Worm (Caenorhabditis elegans): Measurements from ENCODE around the gene nars-2.

nars-2 gene

DNA sequence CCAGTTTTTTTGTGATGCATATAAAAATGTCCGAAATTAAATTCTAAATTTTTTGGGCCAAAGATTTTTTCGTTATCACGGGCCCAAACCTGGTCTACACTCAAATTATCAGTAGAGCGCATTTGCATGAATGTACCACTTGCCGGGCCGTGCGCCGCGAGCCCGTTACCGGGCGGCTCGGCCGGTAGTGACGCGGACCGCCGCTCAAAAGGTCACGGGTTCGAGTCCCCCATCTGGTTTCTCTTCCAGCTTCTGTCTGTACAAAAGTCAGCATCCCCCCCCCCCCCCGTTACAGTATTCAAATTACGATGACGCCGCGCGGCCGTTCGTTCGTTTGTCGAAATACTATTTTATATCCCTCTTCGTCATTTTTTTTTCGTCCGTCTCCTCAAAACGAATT lies 23.2 kb downstream of the nars-2 start:
- peak; percentile 31; the same call in 1 of the 2 replicates for TF ChIP-seq scrt-1 (GFP tag; IDR thresholded peaks at IDR 0.05)
- TF ChIP-seq flt-1 (GFP tag; IDR thresholded peaks at IDR 0.05): no peak
- no peak for TF ChIP-seq hmg-4 (GFP tag; optimal IDR thresholded peaks at IDR 0.05)

DNA sequence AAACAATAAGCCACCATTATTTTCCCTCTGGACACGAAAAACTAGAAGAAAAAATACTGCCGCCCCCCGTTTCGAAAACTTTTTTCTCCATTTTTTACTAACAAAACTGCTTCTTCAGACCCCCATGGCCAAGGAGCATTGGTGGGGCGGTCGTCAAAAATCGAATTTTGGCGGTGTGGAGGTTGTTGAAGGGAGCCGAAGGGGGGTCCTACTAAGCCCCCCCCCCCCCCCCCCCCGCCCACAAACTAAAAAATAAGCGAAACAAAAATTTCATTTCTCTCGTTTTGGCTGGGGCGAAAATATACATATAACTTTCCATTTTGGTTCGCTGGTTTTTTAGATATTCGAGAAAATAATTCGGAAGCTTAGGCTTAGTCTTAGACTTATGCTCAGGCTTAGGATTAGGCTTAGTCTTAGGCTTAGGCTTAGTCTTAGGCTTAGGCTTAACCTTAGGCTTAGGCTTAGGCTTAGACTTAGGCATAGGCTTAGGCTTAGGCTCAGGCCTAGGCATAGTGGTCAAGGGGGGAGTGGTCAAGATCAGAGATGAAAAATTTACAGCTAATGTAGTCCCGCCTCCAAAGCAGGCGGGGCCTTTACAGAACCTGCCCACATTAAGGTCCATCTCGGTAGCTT lies 25.8 kb downstream of the nars-2 start:
- no peak for TF ChIP-seq tbx-37 (GFP tag; conservative IDR thresholded peaks at IDR 0.05)
- no peak for TF ChIP-seq flt-1 (GFP tag; IDR thresholded peaks at IDR 0.05)
- no peak for TF ChIP-seq hmbx-1 (tag; optimal IDR thresholded peaks at IDR 0.05)
- no peak for TF ChIP-seq aly-1 (tag; optimal IDR thresholded peaks at IDR 0.05)
- no peak for TF ChIP-seq ceh-13 (GFP tag; optimal IDR thresholded peaks at IDR 0.05)
- no peak for TF ChIP-seq hnd-1 (tag; optimal IDR thresholded peaks at IDR 0.05)
- TF ChIP-seq hmg-4 (GFP tag; optimal IDR thresholded peaks at IDR 0.05): no peak
- peak; percentile 79 for TF ChIP-seq ceh-36 (tag; optimal IDR thresholded peaks at IDR 0.05)

- TF ChIP-seq F13C5.2 (tag; optimal IDR thresholded peaks at IDR 0.05) (no peak), B0310.2 (tag; optimal IDR thresholded peaks at IDR 0.05) (no peak), ets-7 (tag; optimal IDR thresholded peaks at IDR 0.05) (no peak), pes-1 (GFP tag; IDR thresholded peaks at IDR 0.05) (no peak), hmbx-1 (tag; optimal IDR thresholded peaks at IDR 0.05) (no peak), tbx-11 (GFP tag; IDR thresholded peaks at IDR 0.05) (no peak), ama-1 (optimal IDR thresholded peaks at IDR 0.05) (no peak), tra-4 (tag; optimal IDR thresholded peaks at IDR 0.05) (no peak), hmg-4 (GFP tag; optimal IDR thresholded peaks at IDR 0.05) (no peak), sea-1 (GFP tag; conservative IDR thresholded peaks at IDR 0.05) (no peak), aly-1 (tag; optimal IDR thresholded peaks at IDR 0.05) (no peak), scrt-1 (GFP tag; IDR thresholded peaks at IDR 0.05) (no peak), hnd-1 (tag; optimal IDR thresholded peaks at IDR 0.05) (no peak), flt-1 (GFP tag; IDR thresholded peaks at IDR 0.05) (no peak), ceh-36 (tag; optimal IDR thresholded peaks at IDR 0.05) (no peak)
Measured at ce11 chrIII:11472861-11473260, 27.7 kb downstream of the nars-2 start.

- TF ChIP-seq hnd-1 (tag; optimal IDR thresholded peaks at IDR 0.05) (no peak), aly-1 (tag; optimal IDR thresholded peaks at IDR 0.05) (no peak), ceh-13 (GFP tag; optimal IDR thresholded peaks at IDR 0.05) (no peak), ceh-36 (tag; optimal IDR thresholded peaks at IDR 0.05) (no peak), tbx-11 (GFP tag; IDR thresholded peaks at IDR 0.05) (no peak), B0310.2 (tag; optimal IDR thresholded peaks at IDR 0.05) (no peak), scrt-1 (GFP tag; IDR thresholded peaks at IDR 0.05) (no peak), pes-1 (GFP tag; IDR thresholded peaks at IDR 0.05) (no peak), ets-7 (tag; optimal IDR thresholded peaks at IDR 0.05) (no peak), hmg-4 (GFP tag; optimal IDR thresholded peaks at IDR 0.05) (no peak), tbx-37 (GFP tag; conservative IDR thresholded peaks at IDR 0.05) (no peak), sea-1 (GFP tag; conservative IDR thresholded peaks at IDR 0.05) (no peak), hmbx-1 (tag; optimal IDR thresholded peaks at IDR 0.05) (no peak), flt-1 (GFP tag; IDR thresholded peaks at IDR 0.05) (no peak), ama-1 (optimal IDR thresholded peaks at IDR 0.05) (no peak), tra-4 (tag; optimal IDR thresholded peaks at IDR 0.05) (no peak), F13C5.2 (tag; optimal IDR thresholded peaks at IDR 0.05) (no peak)
Measured at ce11 chrIII:11471336-11471735, 29.2 kb downstream of the nars-2 start.

ce11 chrIII:11470311-11470858 lies 30.2 kb downstream of the nars-2 start, which contains the start of gene bed-2:
bed-2 (minus strand) TSS chrIII:11470808.
- no peak for TF ChIP-seq pes-1 (GFP tag; IDR thresholded peaks at IDR 0.05)
- TF ChIP-seq tbx-11 (GFP tag; IDR thresholded peaks at IDR 0.05): no peak
- TF ChIP-seq B0310.2 (tag; optimal IDR thresholded peaks at IDR 0.05): no peak
- no peak for TF ChIP-seq ceh-36 (tag; optimal IDR thresholded peaks at IDR 0.05)
- no peak for TF ChIP-seq sea-1 (GFP tag; conservative IDR thresholded peaks at IDR 0.05)
- TF ChIP-seq ceh-13 (GFP tag; optimal IDR thresholded peaks at IDR 0.05): no peak
- TF ChIP-seq ets-7 (tag; optimal IDR thresholded peaks at IDR 0.05): no peak
- TF ChIP-seq tbx-37 (GFP tag; conservative IDR thresholded peaks at IDR 0.05): no peak
- no peak for TF ChIP-seq aly-1 (tag; optimal IDR thresholded peaks at IDR 0.05)

ce11 chrIII:11467631-11468481 lies 32.7 kb downstream of the nars-2 start:
- TF ChIP-seq scrt-1 (GFP tag; IDR thresholded peaks at IDR 0.05) (0 out of 2 replicates have a peak, but pooled peaks have one; percentile 31), ama-1 (optimal IDR thresholded peaks at IDR 0.05) (no peak), hnd-1 (tag; optimal IDR thresholded peaks at IDR 0.05) (no peak), hmbx-1 (tag; optimal IDR thresholded peaks at IDR 0.05) (no peak), flt-1 (GFP tag; IDR thresholded peaks at IDR 0.05) (no peak), hmg-4 (GFP tag; optimal IDR thresholded peaks at IDR 0.05) (peak; percentile 35), F13C5.2 (tag; optimal IDR thresholded peaks at IDR 0.05) (no peak), ceh-36 (tag; optimal IDR thresholded peaks at IDR 0.05) (no peak), sea-1 (GFP tag; conservative IDR thresholded peaks at IDR 0.05) (0 out of 2 replicates have a peak, but pooled peaks have one; percentile 17)

DNA sequence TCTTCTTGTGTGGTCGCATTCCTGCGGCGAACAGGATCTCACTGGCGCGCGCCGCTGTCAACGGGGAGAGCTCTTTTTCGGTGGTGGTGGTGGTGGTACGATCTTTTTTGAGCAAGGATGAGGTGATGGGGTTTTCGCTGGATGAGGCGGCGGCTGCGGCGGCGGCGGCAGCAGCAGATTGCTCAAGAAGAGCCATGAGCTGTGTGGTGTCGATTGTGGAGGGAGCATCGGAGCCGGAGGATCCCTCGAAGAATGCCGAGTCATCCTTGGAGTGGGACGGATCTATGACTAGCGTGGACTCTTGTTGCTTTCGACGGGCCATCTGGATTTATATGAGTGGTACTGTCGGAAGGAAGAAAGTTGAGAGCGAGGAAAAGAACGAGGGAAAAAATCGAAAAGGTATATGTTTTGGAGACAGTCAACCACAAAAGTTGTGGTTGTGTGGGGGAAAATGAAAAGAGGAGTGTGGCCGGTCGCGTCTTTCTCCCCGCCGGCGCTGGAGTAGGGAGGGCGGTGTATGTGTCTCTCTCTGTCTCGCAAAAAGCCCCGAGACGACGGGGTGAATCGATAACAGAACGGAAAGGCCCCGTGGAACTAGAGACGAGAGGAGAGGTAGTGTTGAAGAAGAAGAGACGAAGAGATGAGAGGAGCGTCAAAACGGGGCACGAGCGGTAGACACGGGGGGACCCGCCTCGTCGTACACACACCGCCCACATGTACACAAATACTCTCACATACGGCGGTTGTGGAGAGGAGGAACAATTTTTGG lies 33.9 kb downstream of the nars-2 start:
- TF ChIP-seq aly-1 (tag; optimal IDR thresholded peaks at IDR 0.05) (peak; percentile 54), sea-1 (GFP tag; conservative IDR thresholded peaks at IDR 0.05) (no peak)
